Fruit fly (Drosophila melanogaster) whole organism, embryonic: ENCODE results near the gene ClC-a.

ENCODE experiments used
- B-H1 ChIP-seq: fragments of 200-800 bp; sonication (Bioruptor generic); IDR thresholded peaks from 3 replicates; pipeline ENCODE4 v1.3.6; 2022; ENCODE audit warnings: missing biosample characterization, missing genetic modification characterization
- CG12744 ChIP-seq: fragments of 200-800 bp; sonication (Bioruptor generic); optimal IDR thresholded peaks from 2 replicates; lab custom pipeline; 2016; ENCODE audit warnings: missing biosample characterization, missing genetic modification characterization
- CG14965 ChIP-seq: fragments of 200-800 bp; sonication (Bioruptor generic); optimal IDR thresholded peaks from 2 replicates; lab custom pipeline; 2016; ENCODE audit warnings: missing biosample characterization, missing genetic modification characterization, borderline replicate concordance
- CG3281 ChIP-seq: fragments of 200-800 bp; sonication (Bioruptor generic); optimal IDR thresholded peaks from 3 replicates; lab custom pipeline; 2017; ENCODE audit warnings: missing biosample characterization, mild to moderate bottlenecking, missing genetic modification characterization
- CG3407 ChIP-seq: fragments of 200-800 bp; sonication (Bioruptor generic); optimal IDR thresholded peaks from 2 replicates; lab custom pipeline; 2018; ENCODE audit warnings: missing biosample characterization, mild to moderate bottlenecking, missing genetic modification characterization
- CG8089 ChIP-seq: fragments of 200-800 bp; sonication (Bioruptor generic); optimal IDR thresholded peaks from 3 replicates; lab custom pipeline; 2016; ENCODE audit warnings: missing biosample characterization, missing genetic modification characterization
- CG8765 ChIP-seq: fragments of 200-800 bp; sonication (Bioruptor generic); IDR thresholded peaks from 2 replicates; pipeline ENCODE4 v1.3.6; 2022; ENCODE audit warnings: missing biosample characterization, missing genetic modification characterization
- E2f1 ChIP-seq: fragments of 200-800 bp; sonication (Bioruptor generic); IDR thresholded peaks from 2 replicates; pipeline ENCODE4 v1.3.6; 2022; ENCODE audit warnings: missing biosample characterization, missing genetic modification characterization
- cwo ChIP-seq: fragments of 200-800 bp; sonication (Bioruptor generic); optimal IDR thresholded peaks from 3 replicates; lab custom pipeline; 2017; ENCODE audit warnings: missing biosample characterization, missing genetic modification characterization, mild to moderate bottlenecking, moderate library complexity, missing genetic modification reagents
- dati ChIP-seq: fragments of 200-800 bp; sonication (Bioruptor generic); IDR thresholded peaks from 2 replicates; pipeline ENCODE4 v1.3.6; 2022; ENCODE audit warnings: missing biosample characterization, missing genetic modification characterization
- dpn ChIP-seq, 2 experiments: fragments of 200-800 bp; sonication (Bioruptor generic); optimal IDR thresholded peaks; 3 replicates each; lab custom pipeline; 2016; ENCODE audit warnings: missing biosample characterization in 2 of 2, missing genetic modification characterization in 2 of 2
- luna ChIP-seq: fragments of 200-800 bp; sonication (Bioruptor generic); optimal IDR thresholded peaks from 2 replicates; lab custom pipeline; 2016; ENCODE audit warnings: missing biosample characterization, missing genetic modification characterization
- so ChIP-seq: fragments of 200-800 bp; sonication (Bioruptor generic); IDR thresholded peaks from 3 replicates; pipeline ENCODE4 v1.3.6; 2022; ENCODE audit warnings: missing biosample characterization, missing genetic modification characterization
- zen2 ChIP-seq: fragments of 200-800 bp; sonication (Bioruptor generic); IDR thresholded peaks from 3 replicates; pipeline ENCODE4 v1.3.6; 2022; ENCODE audit warnings: missing biosample characterization, missing genetic modification characterization; ENCODE audit not compliant: partially characterized antibody

DNA sequence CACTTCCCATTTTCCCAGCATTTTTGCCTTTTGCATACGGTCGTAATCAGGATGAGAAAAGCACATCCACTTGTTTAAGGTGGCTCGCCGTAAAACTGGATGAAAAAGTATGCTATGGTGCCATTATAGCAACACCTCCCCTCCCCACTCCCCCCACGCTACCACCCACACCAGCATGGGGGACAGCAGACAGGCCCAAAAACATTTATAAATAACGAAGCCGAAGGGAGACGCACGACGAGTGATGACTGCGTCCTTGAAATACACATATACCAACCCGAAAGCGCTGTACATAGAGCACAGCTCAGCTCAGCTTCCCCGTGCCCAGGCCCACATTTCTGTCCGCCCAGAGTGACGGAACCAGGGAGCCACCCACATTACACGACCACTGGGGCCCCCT is 42.3 kb downstream of the ClC-a start:
- TF ChIP-seq E2f1 (GFP tag; lab: Robert Waterston, UW) (no peak), dati (GFP tag; lab: Robert Waterston, UW) (no peak), so (GFP tag; lab: Robert Waterston, UW) (no peak), CG14965 (GFP tag; lab: Kevin White, UChicago) (no peak), dpn (GFP tag; optimal IDR thresholded peaks at IDR 0.05; lab: Kevin White, UChicago) (no peak), zen2 (GFP tag; lab: Robert Waterston, UW) (no peak), CG12744 (GFP tag; lab: Kevin White, UChicago) (no peak), CG3281 (GFP tag; lab: Kevin White, UChicago) (no peak), cwo (GFP tag; lab: Kevin White, UChicago) (no peak), B-H1 (GFP tag; lab: Robert Waterston, UW) (no peak), CG3407 (no peak), CG8765 (no peak), luna (GFP tag; lab: Kevin White, UChicago) (no peak), CG8089 (GFP tag; lab: Kevin White, UChicago) (no peak)
